Worm (Caenorhabditis elegans) whole organism, late embryonic: ENCODE results near the gene F54B11.8.
A peak's percentile ranks its signal among the peaks of the same experiment; 100 is the strongest.

ENCODE experiments used
- C08G9.2 ChIP-seq: sonication (generic microtip); optimal IDR thresholded peaks from 2 replicates; lab custom pipeline; 2016; ENCODE audit warnings: mild to moderate bottlenecking, missing genetic modification characterization, moderate library complexity, missing compliant biosample characterization
- C38D4.7 ChIP-seq: fragments of 200-800 bp; sonication (Bioruptor generic); optimal IDR thresholded peaks from 2 replicates; lab custom pipeline; 2018; ENCODE audit warnings: mild to moderate bottlenecking, missing genetic modification characterization, moderate library complexity, missing compliant biosample characterization
- F13H6.1 ChIP-seq: sonication (generic microtip); optimal IDR thresholded peaks from 2 replicates; lab custom pipeline; 2016; ENCODE audit warnings: missing genetic modification characterization, missing compliant biosample characterization
- K09A11.1 ChIP-seq: sonication (generic microtip); optimal IDR thresholded peaks from 2 replicates; lab custom pipeline; 2017; ENCODE audit warnings: antibody characterized with exemption, mild to moderate bottlenecking, missing genetic modification characterization, missing compliant biosample characterization; ENCODE audit not compliant: insufficient read depth
- Y22D7AL.16 ChIP-seq: sonication (generic microtip); optimal IDR thresholded peaks from 2 replicates; lab custom pipeline; 2016; ENCODE audit warnings: missing genetic modification characterization, missing compliant biosample characterization
- ahr-1 ChIP-seq: sonication (generic microtip); optimal IDR thresholded peaks from 2 replicates; lab custom pipeline; 2016; ENCODE audit warnings: missing genetic modification characterization, missing compliant biosample characterization
- ama-1 ChIP-seq: fragments of 150-350 bp; optimal IDR thresholded peaks from 2 replicates; lab custom pipeline; 2014
- ceh-14 ChIP-seq: sonication (generic microtip); optimal IDR thresholded peaks from 2 replicates; lab custom pipeline; 2016; ENCODE audit warnings: missing genotype, missing genetic modification characterization, missing compliant biosample characterization
- ceh-18 ChIP-seq: sonication (generic microtip); optimal IDR thresholded peaks from 2 replicates; lab custom pipeline; 2016; ENCODE audit warnings: missing genetic modification characterization, missing compliant biosample characterization
- ceh-19 ChIP-seq: fragments of 200-800 bp; sonication (Bioruptor generic); optimal IDR thresholded peaks from 2 replicates; lab custom pipeline; 2018; ENCODE audit warnings: mild to moderate bottlenecking, missing genetic modification characterization, missing compliant biosample characterization
- ceh-2 ChIP-seq: sonication (generic microtip); optimal IDR thresholded peaks from 2 replicates; lab custom pipeline; 2016; ENCODE audit warnings: missing genotype, missing genetic modification characterization, missing compliant biosample characterization
- ceh-22 ChIP-seq: sonication (generic microtip); optimal IDR thresholded peaks from 2 replicates; lab custom pipeline; 2017; ENCODE audit warnings: missing biosample characterization, missing genetic modification characterization
- ceh-30 ChIP-seq: fragments of 150-350 bp; optimal IDR thresholded peaks from 2 replicates; lab custom pipeline; 2014; ENCODE audit warnings: missing biosample characterization, missing genetic modification characterization
- ceh-48 ChIP-seq: sonication (generic microtip); optimal IDR thresholded peaks from 2 replicates; lab custom pipeline; 2016; ENCODE audit warnings: missing genetic modification characterization, inconsistent platforms, missing compliant biosample characterization
- ceh-6 ChIP-seq: fragments of 200-800 bp; sonication (Bioruptor generic); optimal IDR thresholded peaks from 2 replicates; lab custom pipeline; 2018; ENCODE audit warnings: mild to moderate bottlenecking, missing genetic modification characterization, missing compliant biosample characterization
- ceh-9 ChIP-seq: sonication (generic microtip); optimal IDR thresholded peaks from 2 replicates; lab custom pipeline; 2016; ENCODE audit warnings: mild to moderate bottlenecking, missing genetic modification characterization, inconsistent platforms, missing compliant biosample characterization
- elt-2 ChIP-seq: sonication (generic microtip); optimal IDR thresholded peaks from 2 replicates; lab custom pipeline; 2016; ENCODE audit warnings: missing genetic modification reagents, missing genetic modification characterization, missing compliant biosample characterization
- fax-1 ChIP-seq: sonication (generic microtip); optimal IDR thresholded peaks from 2 replicates; lab custom pipeline; 2016; ENCODE audit warnings: missing genotype, missing genetic modification characterization, missing compliant biosample characterization
- fkh-6 ChIP-seq: sonication (generic microtip); optimal IDR thresholded peaks from 2 replicates; lab custom pipeline; 2016; ENCODE audit warnings: missing genetic modification characterization, missing compliant biosample characterization
- hlh-13 ChIP-seq: fragments of 200-800 bp; sonication (Bioruptor generic); optimal IDR thresholded peaks from 2 replicates; lab custom pipeline; 2018; ENCODE audit warnings: mild to moderate bottlenecking, missing genetic modification characterization, missing compliant biosample characterization
- hlh-15 ChIP-seq: sonication (generic microtip); optimal IDR thresholded peaks from 2 replicates; lab custom pipeline; 2016; ENCODE audit warnings: missing genetic modification characterization, missing compliant biosample characterization
- hlh-30 ChIP-seq: sonication (generic microtip); optimal IDR thresholded peaks from 2 replicates; lab custom pipeline; 2017; ENCODE audit warnings: antibody characterized with exemption, missing genetic modification characterization, missing compliant biosample characterization; ENCODE audit not compliant: insufficient read depth
- hlh-6 ChIP-seq: sonication (generic microtip); optimal IDR thresholded peaks from 2 replicates; lab custom pipeline; 2016; ENCODE audit warnings: missing genotype, missing genetic modification characterization, missing compliant biosample characterization
- hlh-8 ChIP-seq: sonication (generic microtip); optimal IDR thresholded peaks from 2 replicates; lab custom pipeline; 2016; ENCODE audit warnings: missing genotype, missing genetic modification characterization, missing compliant biosample characterization
- madf-2 ChIP-seq: sonication (generic microtip); optimal IDR thresholded peaks from 2 replicates; lab custom pipeline; 2017; ENCODE audit warnings: missing genetic modification characterization, missing compliant biosample characterization
- nfya-1 ChIP-seq: sonication (generic microtip); optimal IDR thresholded peaks from 2 replicates; lab custom pipeline; 2017; ENCODE audit warnings: missing genetic modification characterization, mild to moderate bottlenecking, missing compliant biosample characterization, antibody characterized with exemption, moderate library complexity
- nhr-11 ChIP-seq: fragments of 150-350 bp; optimal IDR thresholded peaks from 2 replicates; lab custom pipeline; 2014; ENCODE audit warnings: missing biosample characterization, missing genetic modification characterization
- npax-4 ChIP-seq: sonication (generic microtip); optimal IDR thresholded peaks from 2 replicates; lab custom pipeline; 2016; ENCODE audit warnings: missing genetic modification characterization, missing compliant biosample characterization
- pat-9 ChIP-seq: fragments of 200-800 bp; sonication (Bioruptor generic); optimal IDR thresholded peaks from 2 replicates; lab custom pipeline; 2018; ENCODE audit warnings: mild to moderate bottlenecking, missing genetic modification characterization, moderate library complexity, missing compliant biosample characterization
- pax-1 ChIP-seq: fragments of 150-350 bp; optimal IDR thresholded peaks from 2 replicates; lab custom pipeline; 2014; ENCODE audit warnings: missing biosample characterization, missing genetic modification characterization
- pha-2 ChIP-seq: sonication (generic microtip); optimal IDR thresholded peaks from 2 replicates; lab custom pipeline; 2017; ENCODE audit warnings: mild to moderate bottlenecking, missing genetic modification characterization, missing compliant biosample characterization
- pha-4 ChIP-seq: fragments of 150-350 bp; optimal IDR thresholded peaks from 2 replicates; lab custom pipeline; 2018; ENCODE audit warnings: missing biosample characterization, missing genetic modification reagents, missing genetic modification characterization
- pqm-1 ChIP-seq: sonication (generic microtip); optimal IDR thresholded peaks from 2 replicates; lab custom pipeline; 2016; ENCODE audit warnings: missing genetic modification characterization, missing compliant biosample characterization
- sdc-2 ChIP-seq: sonication (generic microtip); optimal IDR thresholded peaks from 2 replicates; lab custom pipeline; 2016; ENCODE audit warnings: missing genotype, missing genetic modification characterization, missing compliant biosample characterization
- sox-2 ChIP-seq: fragments of 200-800 bp; sonication (Bioruptor generic); IDR thresholded peaks from 2 replicates; pipeline ENCODE4 v1.3.6; 2022; ENCODE audit warnings: missing genetic modification reagents, missing genetic modification characterization, missing compliant biosample characterization
- sox-4 ChIP-seq: sonication (generic microtip); optimal IDR thresholded peaks from 2 replicates; lab custom pipeline; 2017; ENCODE audit warnings: mild to moderate bottlenecking, missing genetic modification characterization, inconsistent platforms, missing compliant biosample characterization
- syd-9 ChIP-seq: sonication (generic microtip); optimal IDR thresholded peaks from 2 replicates; lab custom pipeline; 2016; ENCODE audit warnings: mild to moderate bottlenecking, missing genetic modification characterization, moderate library complexity, missing compliant biosample characterization
- tbx-2 ChIP-seq: sonication (generic microtip); optimal IDR thresholded peaks from 2 replicates; lab custom pipeline; 2016; ENCODE audit warnings: missing genetic modification characterization, missing compliant biosample characterization
- unc-3 ChIP-seq, 2 experiments: fragments of 200-800 bp in 1 of 2; sonication (Bioruptor generic) in 1 of 2; sonication (generic microtip) in 1 of 2; conservative IDR thresholded peaks in 1 of 2; optimal IDR thresholded peaks in 1 of 2; 2 replicates each; pipeline versions ENCODE4 v1.3.6 to Lab custom; 2016 to 2022; ENCODE audit warnings: missing compliant biosample characterization in 2 of 2, missing genetic modification characterization in 2 of 2, missing genetic modification reagents in 1 of 2
- unc-42 ChIP-seq: sonication (generic microtip); optimal IDR thresholded peaks from 2 replicates; lab custom pipeline; 2016; ENCODE audit warnings: missing genotype, missing genetic modification characterization, missing compliant biosample characterization
- unc-55 ChIP-seq: sonication (generic microtip); optimal IDR thresholded peaks from 2 replicates; lab custom pipeline; 2017; ENCODE audit warnings: missing biosample characterization, missing genetic modification reagents, missing genetic modification characterization
- zip-5 ChIP-seq: sonication (generic microtip); optimal IDR thresholded peaks from 2 replicates; lab custom pipeline; 2016; ENCODE audit warnings: missing genetic modification characterization, missing compliant biosample characterization

Gene F54B11.8

DNA sequence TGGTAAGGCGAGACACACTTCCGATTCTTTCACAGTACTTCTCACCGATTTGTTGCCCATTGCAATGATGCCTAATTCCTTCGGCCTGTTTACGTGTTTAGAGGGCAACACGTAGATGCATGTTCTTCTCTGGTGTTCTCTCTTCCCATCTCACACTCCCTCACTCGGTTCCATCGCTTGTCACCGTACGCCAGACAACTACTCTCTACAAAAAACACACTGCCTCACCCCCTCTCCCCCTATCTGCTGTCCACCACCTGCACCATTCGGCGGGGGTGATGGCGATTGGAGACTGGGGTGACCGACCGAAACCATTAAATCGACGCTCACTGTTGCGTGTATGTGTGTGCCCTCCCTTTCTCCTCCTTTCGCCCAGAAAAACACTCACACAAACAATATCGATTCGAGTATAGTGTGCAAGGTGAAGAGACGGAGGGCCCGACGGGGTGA, 19.8 kb downstream of the F54B11.8 start (continued):
- peak; percentile 46 for TF ChIP-seq hlh-30 (tag; lab: Kevin White, UChicago)
- no peak for TF ChIP-seq ceh-9 (tag; lab: Kevin White, UChicago)
- peak; percentile 23 for TF ChIP-seq F13H6.1 (tag; lab: Kevin White, UChicago)
- TF ChIP-seq elt-2 (tag; lab: Kevin White, UChicago), result peak; percentile 20
- TF ChIP-seq K09A11.1 (tag; lab: Kevin White, UChicago), result no peak
- peak; percentile 44 for TF ChIP-seq ceh-6
- TF ChIP-seq ceh-22 (tag; lab: Kevin White, UChicago), result peak; percentile 52
- TF ChIP-seq ceh-18 (tag; lab: Kevin White, UChicago), result peak; percentile 61
- peak; percentile 47 for TF ChIP-seq hlh-8 (tag; lab: Kevin White, UChicago)
- peak; percentile 55 for TF ChIP-seq ceh-48
- peak; percentile 82 for TF ChIP-seq sdc-2 (tag; lab: Kevin White, UChicago)
- TF ChIP-seq ceh-19 (GFP tag; lab: Kevin White, UChicago), result no peak
- peak; percentile 86 for TF ChIP-seq tbx-2 (tag; lab: Kevin White, UChicago)

DNA sequence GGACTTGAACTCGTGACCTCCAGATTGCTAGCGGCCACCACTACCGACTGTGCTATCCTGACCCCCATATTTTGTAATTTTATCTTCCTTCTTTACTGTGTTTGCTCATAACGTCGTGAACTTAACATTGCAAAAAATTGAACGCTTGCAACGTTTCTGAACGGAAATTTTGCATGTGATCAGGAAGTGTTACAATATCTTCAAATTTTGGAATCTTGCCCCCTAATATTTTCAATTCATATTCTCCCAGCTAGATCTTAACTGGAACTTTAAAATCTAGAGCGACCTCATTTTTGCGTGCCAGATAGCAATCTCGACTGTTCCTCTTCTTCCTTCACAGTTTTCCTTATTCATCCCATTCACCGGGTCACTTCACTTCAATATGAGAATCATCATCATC, 21.9 kb downstream of the F54B11.8 start, which contains the start of gene F54B11.10:
Gene F54B11.10, plus strand, starts transcription at position 301 of the 400 bp plus-strand sequence.
- TF ChIP-seq pqm-1, result no peak
- TF ChIP-seq zip-5, result no peak
- TF ChIP-seq C08G9.2 (tag; lab: Kevin White, UChicago), result no peak
- TF ChIP-seq pat-9 (tag; lab: Kevin White, UChicago), result no peak
- no peak for TF ChIP-seq unc-3 (GFP tag; conservative IDR thresholded peaks at IDR 0.05; lab: Robert Waterston, UW)
- no peak for TF ChIP-seq unc-3 (tag; optimal IDR thresholded peaks at IDR 0.05; lab: Kevin White, UChicago)
- no peak for TF ChIP-seq pha-4

DNA sequence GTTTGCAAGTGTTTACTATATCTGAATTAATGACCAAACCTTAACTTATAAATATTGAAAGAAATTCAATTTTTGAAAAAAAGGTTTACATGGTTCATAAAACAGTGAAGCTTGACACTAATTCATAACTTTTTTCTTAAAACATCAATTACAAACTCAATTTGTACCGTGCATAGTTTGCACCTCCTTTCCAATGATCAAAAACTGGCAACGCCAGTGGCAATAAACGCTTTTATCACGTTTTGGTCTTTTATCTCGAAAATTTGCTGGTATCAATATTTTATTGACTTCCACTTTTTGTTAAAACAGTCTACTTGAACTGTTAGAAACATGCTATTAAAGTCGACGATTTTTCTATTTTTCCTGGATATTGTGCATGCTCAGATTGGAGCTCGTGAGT, 25.2 kb downstream of the F54B11.8 start, which contains the start of gene F54B11.11:
Gene F54B11.11, plus strand, starts transcription at position 301 of the 400 bp plus-strand sequence.
- TF ChIP-seq hlh-6 (tag; lab: Kevin White, UChicago) (no peak), sox-4 (no peak), elt-2 (tag; lab: Kevin White, UChicago) (no peak), syd-9 (tag; lab: Kevin White, UChicago) (no peak), madf-2 (no peak), ama-1 (lab: Kevin White, UChicago) (no peak), ceh-30 (tag; lab: Kevin White, UChicago) (no peak), ceh-9 (tag; lab: Kevin White, UChicago) (no peak), npax-4 (tag; lab: Kevin White, UChicago) (no peak), ceh-14 (tag; lab: Kevin White, UChicago) (no peak), ceh-6 (no peak), C38D4.7 (GFP tag; lab: Kevin White, UChicago) (no peak), unc-55 (GFP tag; lab: Kevin White, UChicago) (no peak), pat-9 (tag; lab: Kevin White, UChicago) (no peak), pqm-1 (no peak), ceh-18 (tag; lab: Kevin White, UChicago) (no peak), fax-1 (tag; lab: Kevin White, UChicago) (no peak), fkh-6 (no peak), pax-1 (tag; lab: Kevin White, UChicago) (no peak), nhr-11 (tag; lab: Kevin White, UChicago) (no peak)

DNA sequence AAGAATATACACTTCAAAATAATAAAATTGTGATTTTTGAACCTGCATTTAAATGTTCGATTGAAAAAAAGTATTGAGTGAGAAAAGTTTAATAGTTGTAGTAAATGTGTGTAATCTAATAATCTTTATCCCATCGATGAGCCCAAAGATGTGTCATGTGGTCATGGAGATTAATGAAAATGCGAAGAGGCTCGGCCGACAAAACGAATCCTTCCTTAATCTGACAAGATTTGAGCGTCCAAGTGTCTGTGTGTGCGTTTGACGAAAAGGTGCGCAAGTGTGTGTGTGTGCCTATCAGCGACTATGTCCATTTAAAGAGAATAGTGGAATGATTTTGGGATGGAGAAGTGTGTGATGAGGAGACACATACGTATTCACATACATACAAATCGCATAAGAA, 29.7 kb downstream of the F54B11.8 start:
- TF ChIP-seq F13H6.1 (tag; lab: Kevin White, UChicago), result no peak
- TF ChIP-seq pat-9 (tag; lab: Kevin White, UChicago), result no peak
- TF ChIP-seq K09A11.1 (tag; lab: Kevin White, UChicago), result no peak
- TF ChIP-seq C38D4.7 (GFP tag; lab: Kevin White, UChicago), result no peak
- TF ChIP-seq unc-42, result no peak
- TF ChIP-seq sox-2 (GFP tag; lab: Robert Waterston, UW), result no peak
- TF ChIP-seq Y22D7AL.16 (tag; lab: Kevin White, UChicago), result no peak
- TF ChIP-seq nfya-1 (tag; lab: Kevin White, UChicago), result no peak
- TF ChIP-seq ceh-9 (tag; lab: Kevin White, UChicago), result no peak
- TF ChIP-seq ahr-1 (tag; lab: Kevin White, UChicago), result no peak
- no peak for TF ChIP-seq pha-4
- TF ChIP-seq ceh-2 (tag; lab: Kevin White, UChicago), result no peak
- no peak for TF ChIP-seq hlh-15 (tag; lab: Kevin White, UChicago)
- no peak for TF ChIP-seq pha-2 (tag; lab: Kevin White, UChicago)
- TF ChIP-seq hlh-13 (GFP tag; lab: Kevin White, UChicago), result no peak
- TF ChIP-seq nhr-11 (tag; lab: Kevin White, UChicago), result no peak
- TF ChIP-seq hlh-30 (tag; lab: Kevin White, UChicago), result no peak
